Worm (Caenorhabditis elegans) whole organism, late embryonic: ENCODE results near the gene B0238.12.

Source experiments
- ceh-34 ChIP-seq: sonication (generic microtip); optimal IDR thresholded peaks from 2 replicates; lab custom pipeline; 2016; ENCODE audit warnings: mild to moderate bottlenecking, missing genetic modification characterization, missing compliant biosample characterization
- nhr-232 ChIP-seq: sonication (generic microtip); optimal IDR thresholded peaks from 2 replicates; lab custom pipeline; 2016; ENCODE audit warnings: missing genetic modification characterization, missing compliant biosample characterization
- pha-4 ChIP-seq: fragments of 150-350 bp; optimal IDR thresholded peaks from 2 replicates; lab custom pipeline; 2018; ENCODE audit warnings: missing biosample characterization, missing genetic modification reagents, missing genetic modification characterization
- sox-2 ChIP-seq: fragments of 200-800 bp; sonication (Bioruptor generic); IDR thresholded peaks from 2 replicates; pipeline ENCODE4 v1.3.6; 2022; ENCODE audit warnings: missing genetic modification reagents, missing genetic modification characterization, missing compliant biosample characterization

- TF ChIP-seq nhr-232 (tag; lab: Kevin White, UChicago) = no peak
- TF ChIP-seq ceh-34 (tag; lab: Kevin White, UChicago) = no peak
- TF ChIP-seq pha-4 (tag; lab: Kevin White, UChicago) = no peak
- no peak for TF ChIP-seq sox-2 (GFP tag; lab: Robert Waterston, UW)
Observed at ce11 chrV:5223044-5223443, 42.6 kb upstream of the B0238.12 start, which contains the start of gene Y49G5B.1.
